Worm (Caenorhabditis elegans): Measurements from ENCODE around the gene dpf-4.

ce11 chrIII:5838159-5839046 is 20.7 kb upstream of the dpf-4 start:
- TF ChIP-seq ztf-11 (tag; optimal IDR thresholded peaks at IDR 0.05) (no peak), aly-2 (tag; optimal IDR thresholded peaks at IDR 0.05) (no peak), ctbp-1 (GFP tag; IDR thresholded peaks at IDR 0.05) (no peak), nhr-11 (tag; optimal IDR thresholded peaks at IDR 0.05) (no peak), Y105C5A.15 (GFP tag; IDR thresholded peaks at IDR 0.05) (no peak), zip-2 (tag; optimal IDR thresholded peaks at IDR 0.05) (no peak), egl-27 (tag; optimal IDR thresholded peaks at IDR 0.05) (no peak), zag-1 (tag; optimal IDR thresholded peaks at IDR 0.05) (no peak)

Measured in whole organism, L4 larva.